Fruit fly (Drosophila melanogaster): Measurements from ENCODE around the gene eIF4G1.

The eIF4G1 gene

dm6 chr4:867937-868336 is 62.6 kb downstream of the eIF4G1 start:
- TF ChIP-seq Dll (optimal IDR thresholded peaks at IDR 0.05), result no peak
- TF ChIP-seq pan (optimal IDR thresholded peaks at IDR 0.05), result no peak
- no peak for TF ChIP-seq CG8478 (optimal IDR thresholded peaks at IDR 0.05)
- no peak for TF ChIP-seq psq (optimal IDR thresholded peaks at IDR 0.05)
- TF ChIP-seq EcR (GFP tag; optimal IDR thresholded peaks at IDR 0.05), result no peak
- TF ChIP-seq usp (GFP tag; optimal IDR thresholded peaks at IDR 0.05), result no peak

dm6 chr4:866437-867216 is 63.9 kb downstream of the eIF4G1 start, which contains the start of gene Gyf:
Gene Gyf (minus strand): TSS chr4:867025.
- TF ChIP-seq pan (optimal IDR thresholded peaks at IDR 0.05) (no peak), Dll (optimal IDR thresholded peaks at IDR 0.05) (no peak), EcR (GFP tag; optimal IDR thresholded peaks at IDR 0.05) (no peak), usp (GFP tag; optimal IDR thresholded peaks at IDR 0.05) (no peak), psq (optimal IDR thresholded peaks at IDR 0.05) (no peak), CG8478 (optimal IDR thresholded peaks at IDR 0.05) (no peak)
